Worm (Caenorhabditis elegans) whole organism, L1 larva: Measurements from ENCODE around the gene smk-1.
A peak's percentile ranks its signal among the peaks of the same experiment; 100 is the strongest.

Experiments used
- C04F5.9 ChIP-seq: sonication (generic microtip); optimal IDR thresholded peaks from 2 replicates; lab custom pipeline; 2016; ENCODE audit warnings: missing genetic modification characterization, missing compliant biosample characterization
- C34B4.2 ChIP-seq: sonication (generic microtip); optimal IDR thresholded peaks from 2 replicates; lab custom pipeline; 2017; ENCODE audit warnings: mild to moderate bottlenecking, missing genetic modification characterization, missing compliant biosample characterization
- F16B12.6 ChIP-seq: fragments of 150-350 bp; optimal IDR thresholded peaks from 2 replicates; lab custom pipeline; 2014; ENCODE audit warnings: missing biosample characterization, missing genetic modification characterization
- alr-1 ChIP-seq: fragments of 200-800 bp; sonication (Bioruptor generic); optimal IDR thresholded peaks from 2 replicates; lab custom pipeline; 2018; ENCODE audit warnings: borderline replicate concordance, mild to moderate bottlenecking, missing genetic modification characterization, missing compliant biosample characterization
- aly-2 ChIP-seq: fragments of 150-350 bp; optimal IDR thresholded peaks from 2 replicates; lab custom pipeline; 2014; ENCODE audit warnings: missing biosample characterization, missing genetic modification characterization
- blmp-1 ChIP-seq: fragments of 150-350 bp; optimal IDR thresholded peaks from 2 replicates; lab custom pipeline; 2014; ENCODE audit warnings: missing biosample characterization, missing genetic modification characterization
- ceh-63 ChIP-seq: fragments of 200-800 bp; sonication (Bioruptor generic); optimal IDR thresholded peaks from 2 replicates; lab custom pipeline; 2018; ENCODE audit warnings: mild to moderate bottlenecking, missing genetic modification characterization, missing compliant biosample characterization
- ceh-8 ChIP-seq: fragments of 200-800 bp; sonication (Bioruptor generic); optimal IDR thresholded peaks from 2 replicates; lab custom pipeline; 2018; ENCODE audit warnings: mild to moderate bottlenecking, missing genetic modification characterization, moderate library complexity, missing compliant biosample characterization
- ceh-82 ChIP-seq, 3 experiments: fragments of 150-350 bp in 1 of 3; sonication (generic microtip) in 2 of 3; optimal IDR thresholded peaks; 2 replicates each; lab custom pipeline; 2014 to 2017; ENCODE audit warnings: missing biosample characterization in 3 of 3, missing genetic modification characterization in 3 of 3
- ceh-90 ChIP-seq: sonication (generic microtip); optimal IDR thresholded peaks from 2 replicates; lab custom pipeline; 2016; ENCODE audit warnings: missing genetic modification characterization, missing compliant biosample characterization
- dpl-1 ChIP-seq, 3 experiments: fragments of 150-350 bp in 2 of 3; sonication (generic microtip) in 1 of 3; optimal IDR thresholded peaks; 2 replicates each; lab custom pipeline; 2014 to 2017; ENCODE audit warnings: missing biosample characterization in 3 of 3, missing genetic modification characterization in 3 of 3, missing genetic modification reagents in 3 of 3
- efl-3 ChIP-seq: fragments of 200-800 bp; sonication (Bioruptor generic); optimal IDR thresholded peaks from 2 replicates; lab custom pipeline; 2018; ENCODE audit warnings: mild to moderate bottlenecking, missing genetic modification characterization, missing compliant biosample characterization
- egl-13 ChIP-seq: sonication (generic microtip); optimal IDR thresholded peaks from 2 replicates; lab custom pipeline; 2016; ENCODE audit warnings: missing genotype, missing genetic modification reagents, missing genetic modification characterization, missing compliant biosample characterization
- elt-2 ChIP-seq: sonication (generic microtip); optimal IDR thresholded peaks from 2 replicates; lab custom pipeline; 2016; ENCODE audit warnings: missing genetic modification characterization, mild to moderate bottlenecking, inconsistent platforms, missing compliant biosample characterization, missing genetic modification reagents
- elt-3 ChIP-seq, 6 experiments: fragments of 150-350 bp in 1 of 6; sonication (generic microtip); optimal IDR thresholded peaks; 2 replicates each; lab custom pipeline; 2017 to 2018; ENCODE audit warnings: missing biosample characterization in 6 of 6, missing genetic modification characterization in 6 of 6, inconsistent platforms in 1 of 6
- fkh-4 ChIP-seq: sonication (generic microtip); optimal IDR thresholded peaks from 2 replicates; lab custom pipeline; 2016; ENCODE audit warnings: missing compliant biosample characterization, missing genetic modification characterization, borderline replicate concordance
- fos-1 ChIP-seq: fragments of 150-350 bp; optimal IDR thresholded peaks from 2 replicates; lab custom pipeline; 2014; ENCODE audit warnings: missing biosample characterization, missing genetic modification characterization
- hlh-17 ChIP-seq: fragments of 200-800 bp; sonication (Bioruptor generic); optimal IDR thresholded peaks from 2 replicates; lab custom pipeline; 2018; ENCODE audit warnings: missing genetic modification characterization, mild to moderate bottlenecking, missing compliant biosample characterization, moderate library complexity, borderline replicate concordance
- hlh-4 ChIP-seq: sonication (generic microtip); optimal IDR thresholded peaks from 2 replicates; lab custom pipeline; 2016; ENCODE audit warnings: mild to moderate bottlenecking, missing genetic modification characterization, missing compliant biosample characterization
- irx-1 ChIP-seq: sonication (generic microtip); optimal IDR thresholded peaks from 2 replicates; lab custom pipeline; 2016; ENCODE audit warnings: missing genetic modification characterization, missing compliant biosample characterization
- isw-1 ChIP-seq: fragments of 200-800 bp; sonication (Bioruptor generic); IDR thresholded peaks from 2 replicates; pipeline ENCODE4 v1.3.6; 2022; ENCODE audit warnings: missing genetic modification characterization, missing compliant biosample characterization
- jun-1 ChIP-seq: fragments of 150-350 bp; optimal IDR thresholded peaks from 2 replicates; lab custom pipeline; 2014; ENCODE audit warnings: missing biosample characterization, missing genetic modification reagents, missing genetic modification characterization
- lin-13 ChIP-seq: fragments of 150-350 bp; optimal IDR thresholded peaks from 2 replicates; lab custom pipeline; 2014; ENCODE audit warnings: missing biosample characterization, missing genetic modification reagents, missing genetic modification characterization
- lin-14 ChIP-seq: fragments of 200-800 bp; sonication (Bioruptor generic); optimal IDR thresholded peaks from 2 replicates; lab custom pipeline; 2018; ENCODE audit warnings: mild to moderate bottlenecking, missing genetic modification characterization, moderate library complexity, missing compliant biosample characterization
- lin-35 ChIP-seq, 2 experiments: fragments of 150-350 bp; optimal IDR thresholded peaks; 2 replicates each; lab custom pipeline; 2014; ENCODE audit warnings: missing biosample characterization in 2 of 2, missing genetic modification characterization in 2 of 2, missing genetic modification reagents in 2 of 2
- lir-3 ChIP-seq: sonication (generic microtip); optimal IDR thresholded peaks from 2 replicates; lab custom pipeline; 2016; ENCODE audit warnings: mild to moderate bottlenecking, missing genetic modification characterization, moderate library complexity, missing compliant biosample characterization; ENCODE audit not compliant: poor library complexity
- lsy-2 ChIP-seq, 2 experiments: fragments of 150-350 bp; optimal IDR thresholded peaks; 2 replicates each; lab custom pipeline; 2014; ENCODE audit warnings: missing biosample characterization in 2 of 2, missing genetic modification characterization in 2 of 2
- mab-9 ChIP-seq: fragments of 200-800 bp; sonication (Bioruptor generic); IDR thresholded peaks from 2 replicates; pipeline ENCODE4 v1.3.6; 2022; ENCODE audit warnings: missing genetic modification reagents, missing genetic modification characterization, missing compliant biosample characterization
- nhr-19 ChIP-seq: fragments of 200-800 bp; sonication (Bioruptor generic); conservative IDR thresholded peaks from 2 replicates; pipeline ENCODE4 v1.3.6; 2022; ENCODE audit warnings: missing genetic modification characterization, missing compliant biosample characterization
- nhr-20 ChIP-seq: sonication (generic microtip); optimal IDR thresholded peaks from 2 replicates; lab custom pipeline; 2016; ENCODE audit warnings: mild to moderate bottlenecking, missing genetic modification characterization, missing compliant biosample characterization
- nhr-237 ChIP-seq: fragments of 150-350 bp; optimal IDR thresholded peaks from 2 replicates; lab custom pipeline; 2014; ENCODE audit warnings: missing biosample characterization, missing genetic modification characterization
- nhr-28 ChIP-seq: fragments of 150-350 bp; optimal IDR thresholded peaks from 2 replicates; lab custom pipeline; 2014; ENCODE audit warnings: missing biosample characterization, missing genetic modification characterization
- nhr-47 ChIP-seq: sonication (generic microtip); optimal IDR thresholded peaks from 2 replicates; lab custom pipeline; 2016; ENCODE audit warnings: mild to moderate bottlenecking, missing genetic modification characterization, moderate library complexity, missing compliant biosample characterization
- nhr-71 ChIP-seq: sonication (generic microtip); optimal IDR thresholded peaks from 2 replicates; lab custom pipeline; 2016; ENCODE audit warnings: mild to moderate bottlenecking, missing genetic modification characterization, moderate library complexity, missing compliant biosample characterization
- nhr-76 ChIP-seq: sonication (generic microtip); optimal IDR thresholded peaks from 2 replicates; lab custom pipeline; 2017; ENCODE audit warnings: missing biosample characterization, missing genetic modification characterization
- nhr-77 ChIP-seq: fragments of 150-350 bp; optimal IDR thresholded peaks from 2 replicates; lab custom pipeline; 2014; ENCODE audit warnings: missing biosample characterization, missing genetic modification characterization
- nhr-90 ChIP-seq: sonication (generic microtip); optimal IDR thresholded peaks from 2 replicates; lab custom pipeline; 2016; ENCODE audit warnings: mild to moderate bottlenecking, missing genetic modification characterization, missing compliant biosample characterization; ENCODE audit not compliant: poor library complexity
- pag-3 ChIP-seq: sonication (generic microtip); optimal IDR thresholded peaks from 2 replicates; lab custom pipeline; 2017; ENCODE audit warnings: missing genetic modification characterization, mild to moderate bottlenecking, missing compliant biosample characterization, antibody characterized with exemption, borderline replicate concordance; ENCODE audit not compliant: insufficient read depth
- pax-3 ChIP-seq: fragments of 200-800 bp; sonication (Bioruptor generic); optimal IDR thresholded peaks from 2 replicates; lab custom pipeline; 2018; ENCODE audit warnings: mild to moderate bottlenecking, missing genetic modification characterization, moderate library complexity, missing compliant biosample characterization
- pqm-1 ChIP-seq: sonication (generic microtip); optimal IDR thresholded peaks from 3 replicates; lab custom pipeline; 2017; ENCODE audit warnings: missing biosample characterization, missing genetic modification characterization
- skn-1 ChIP-seq: fragments of 150-350 bp; optimal IDR thresholded peaks from 2 replicates; lab custom pipeline; 2014; ENCODE audit warnings: missing biosample characterization, missing genetic modification characterization
- snpc-4 ChIP-seq: fragments of 150-350 bp; optimal IDR thresholded peaks from 2 replicates; lab custom pipeline; 2014; ENCODE audit warnings: missing biosample characterization, missing genetic modification characterization
- sptf-1 ChIP-seq: fragments of 150-350 bp; optimal IDR thresholded peaks from 2 replicates; lab custom pipeline; 2014; ENCODE audit warnings: missing biosample characterization, missing genetic modification characterization
- tbx-2 ChIP-seq: sonication (generic microtip); optimal IDR thresholded peaks from 2 replicates; lab custom pipeline; 2016; ENCODE audit warnings: missing genetic modification characterization, missing compliant biosample characterization
- tlp-1 ChIP-seq: fragments of 150-350 bp; optimal IDR thresholded peaks from 2 replicates; lab custom pipeline; 2014; ENCODE audit warnings: missing biosample characterization, missing genetic modification characterization
- unc-86 ChIP-seq: sonication (generic microtip); optimal IDR thresholded peaks from 2 replicates; lab custom pipeline; 2016; ENCODE audit warnings: missing genetic modification characterization, missing compliant biosample characterization
- unc-98 ChIP-seq: fragments of 200-800 bp; sonication (Bioruptor generic); IDR thresholded peaks from 2 replicates; pipeline ENCODE4 v1.3.6; 2022; ENCODE audit warnings: missing genetic modification characterization, missing compliant biosample characterization
- zag-1 ChIP-seq: fragments of 150-350 bp; optimal IDR thresholded peaks from 2 replicates; lab custom pipeline; 2014; ENCODE audit warnings: missing biosample characterization, missing genetic modification characterization
- zip-4 ChIP-seq: fragments of 200-800 bp; sonication (Bioruptor generic); optimal IDR thresholded peaks from 2 replicates; lab custom pipeline; 2018; ENCODE audit warnings: mild to moderate bottlenecking, missing genetic modification characterization, moderate library complexity, missing compliant biosample characterization
- ztf-4 ChIP-seq: fragments of 150-350 bp; optimal IDR thresholded peaks from 2 replicates; lab custom pipeline; 2014; ENCODE audit warnings: missing biosample characterization, missing genetic modification characterization

smk-1 gene

ce11 chrV:8662056-8663006 is 54.7 kb downstream of the smk-1 start (continued):
- TF ChIP-seq alr-1 (tag; lab: Kevin White, UChicago) (no peak), pag-3 (tag; lab: Kevin White, UChicago) (peak; percentile 19), ceh-90 (tag; lab: Kevin White, UChicago) (no peak), zip-4 (no peak), skn-1 (no peak), unc-98 (GFP tag; lab: Robert Waterston, UW) (no peak), lin-13 (peak; percentile 4), fkh-4 (no peak), lin-35 (GFP tag; optimal IDR thresholded peaks at IDR 0.05; lab: Kevin White, UChicago) (peak in 1 of 2 experiments; percentile 36), egl-13 (tag; lab: Kevin White, UChicago) (no peak), elt-2 (tag; lab: Kevin White, UChicago) (no peak), tlp-1 (no peak), nhr-76 (no peak), C04F5.9 (tag; lab: Kevin White, UChicago) (no peak), nhr-28 (tag; lab: Kevin White, UChicago) (no peak), isw-1 (GFP tag; lab: Robert Waterston, UW) (no peak), pax-3 (tag; lab: Kevin White, UChicago) (no peak), blmp-1 (peak; percentile 94), efl-3 (GFP tag; lab: Kevin White, UChicago) (no peak), lir-3 (tag; lab: Kevin White, UChicago) (no peak), lsy-2 (tag; optimal IDR thresholded peaks at IDR 0.05; lab: Kevin White, UChicago) (peak; percentile 22 to 39), unc-86 (tag; lab: Kevin White, UChicago) (no peak), nhr-20 (peak; percentile 86), nhr-71 (tag; lab: Kevin White, UChicago) (peak; percentile 86), tbx-2 (peak; percentile 53), hlh-17 (GFP tag; lab: Kevin White, UChicago) (no peak), ceh-63 (GFP tag; lab: Kevin White, UChicago) (no peak), jun-1 (tag; lab: Kevin White, UChicago) (no peak), nhr-19 (GFP tag; lab: Robert Waterston, UW) (peak; percentile 64), snpc-4 (tag; lab: Kevin White, UChicago) (peak; percentile 4), nhr-77 (no peak), dpl-1 (GFP tag; optimal IDR thresholded peaks at IDR 0.05; lab: Kevin White, UChicago) (no peak), aly-2 (tag; lab: Kevin White, UChicago) (no peak), C34B4.2 (no peak), ceh-8 (GFP tag; lab: Kevin White, UChicago) (no peak), sptf-1 (no peak), hlh-4 (tag; lab: Kevin White, UChicago) (no peak), nhr-47 (tag; lab: Kevin White, UChicago) (peak; percentile 69), zag-1 (tag; lab: Kevin White, UChicago) (no peak), F16B12.6 (no peak), mab-9 (GFP tag; lab: Robert Waterston, UW) (no peak), nhr-237 (tag; lab: Kevin White, UChicago) (no peak), nhr-90 (tag; lab: Kevin White, UChicago) (peak; percentile 85), ceh-82 (tag; optimal IDR thresholded peaks at IDR 0.05; lab: Kevin White, UChicago) (peak in 1 of 3 experiments; percentile 19), elt-3 (tag; optimal IDR thresholded peaks at IDR 0.05; lab: Kevin White, UChicago) (peak in 4 of 6 experiments; percentile 13 to 64 (median 35)), pqm-1 (tag; lab: Kevin White, UChicago) (no peak), irx-1 (tag; lab: Kevin White, UChicago) (peak; percentile 60), fos-1 (tag; lab: Kevin White, UChicago) (no peak), lin-14 (GFP tag; lab: Kevin White, UChicago) (peak; percentile 93), ztf-4 (tag; lab: Kevin White, UChicago) (no peak)
